Worm (Caenorhabditis elegans) whole organism, early embryonic: ENCODE data around the gene cec-6.

Experiments used
- B0310.2 ChIP-seq: sonication (generic microtip); optimal IDR thresholded peaks from 2 replicates; lab custom pipeline; 2016; ENCODE audit warnings: mild to moderate bottlenecking, missing genetic modification characterization, missing compliant biosample characterization
- F13C5.2 ChIP-seq: sonication (generic microtip); optimal IDR thresholded peaks from 2 replicates; lab custom pipeline; 2017; ENCODE audit warnings: mild to moderate bottlenecking, missing genetic modification characterization, inconsistent platforms, missing compliant biosample characterization
- aly-1 ChIP-seq: sonication (generic microtip); optimal IDR thresholded peaks from 2 replicates; lab custom pipeline; 2016; ENCODE audit warnings: missing genetic modification characterization, missing compliant biosample characterization
- ama-1 ChIP-seq: fragments of 150-350 bp; optimal IDR thresholded peaks from 2 replicates; lab custom pipeline; 2014
- ceh-13 ChIP-seq: fragments of 200-800 bp; sonication (Bioruptor generic); optimal IDR thresholded peaks from 2 replicates; lab custom pipeline; 2018; ENCODE audit warnings: mild to moderate bottlenecking, missing genetic modification characterization, missing compliant biosample characterization
- ceh-36 ChIP-seq: sonication (generic microtip); optimal IDR thresholded peaks from 2 replicates; lab custom pipeline; 2016; ENCODE audit warnings: missing genetic modification characterization, inconsistent platforms, missing compliant biosample characterization
- ets-7 ChIP-seq: sonication (generic microtip); optimal IDR thresholded peaks from 2 replicates; lab custom pipeline; 2016; ENCODE audit warnings: missing genotype, missing genetic modification characterization, missing compliant biosample characterization
- flt-1 ChIP-seq: fragments of 200-800 bp; sonication (Bioruptor generic); IDR thresholded peaks from 2 replicates; pipeline ENCODE4 v1.3.6; 2022; ENCODE audit warnings: missing genetic modification characterization, missing compliant biosample characterization
- hmbx-1 ChIP-seq: sonication (generic microtip); optimal IDR thresholded peaks from 2 replicates; lab custom pipeline; 2016; ENCODE audit warnings: mild to moderate bottlenecking, missing genetic modification characterization, missing compliant biosample characterization
- hmg-4 ChIP-seq: fragments of 200-800 bp; sonication (Bioruptor generic); optimal IDR thresholded peaks from 2 replicates; lab custom pipeline; 2018; ENCODE audit warnings: mild to moderate bottlenecking, missing genetic modification characterization, missing compliant biosample characterization
- hnd-1 ChIP-seq: sonication (generic microtip); optimal IDR thresholded peaks from 2 replicates; lab custom pipeline; 2016; ENCODE audit warnings: missing genetic modification characterization, missing compliant biosample characterization
- pes-1 ChIP-seq: fragments of 200-800 bp; sonication (Bioruptor generic); IDR thresholded peaks from 2 replicates; pipeline ENCODE4 v1.3.6; 2022; ENCODE audit warnings: missing genetic modification reagents, missing genetic modification characterization, missing compliant biosample characterization
- scrt-1 ChIP-seq: fragments of 200-800 bp; sonication (Bioruptor generic); IDR thresholded peaks from 2 replicates; pipeline ENCODE4 v1.3.6; 2022; ENCODE audit warnings: missing genetic modification characterization, missing compliant biosample characterization
- sea-1 ChIP-seq: fragments of 200-800 bp; sonication (Bioruptor generic); conservative IDR thresholded peaks from 2 replicates; pipeline ENCODE4 v1.3.6; 2022; ENCODE audit warnings: missing genetic modification characterization, missing compliant biosample characterization
- tbx-11 ChIP-seq: fragments of 200-800 bp; sonication (Bioruptor generic); IDR thresholded peaks from 2 replicates; pipeline ENCODE4 v1.3.6; 2022; ENCODE audit warnings: missing genetic modification characterization, missing compliant biosample characterization
- tbx-37 ChIP-seq: fragments of 200-800 bp; sonication (Bioruptor generic); conservative IDR thresholded peaks from 2 replicates; pipeline ENCODE4 v1.3.6; 2022; ENCODE audit warnings: missing genetic modification reagents, missing genetic modification characterization, missing compliant biosample characterization
- tra-4 ChIP-seq: sonication (generic microtip); optimal IDR thresholded peaks from 2 replicates; lab custom pipeline; 2017; ENCODE audit warnings: missing genetic modification characterization, missing compliant biosample characterization

cec-6 gene

DNA sequence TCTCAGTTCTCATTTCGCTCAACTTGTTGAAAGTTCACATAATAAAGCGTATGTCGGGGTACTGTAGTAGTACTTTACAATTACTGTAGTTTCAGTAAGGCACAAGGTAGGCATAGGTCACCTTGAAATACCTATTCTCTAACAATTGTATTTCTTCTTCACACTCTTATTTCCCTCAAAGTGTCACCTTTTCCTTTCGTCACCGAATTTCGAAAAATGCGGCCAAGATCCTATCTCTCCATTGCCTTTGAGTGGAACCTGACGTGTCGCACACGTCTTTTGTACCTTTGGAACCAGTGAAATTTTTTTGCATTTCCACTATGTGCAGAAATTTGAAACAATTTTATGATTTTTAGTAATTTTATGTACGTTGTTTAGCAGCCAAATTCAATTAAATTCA is 19.6 kb downstream of the cec-6 start:
- TF ChIP-seq ets-7 (tag; lab: Kevin White, UChicago) (no peak), B0310.2 (tag; lab: Kevin White, UChicago) (no peak), hnd-1 (tag; lab: Kevin White, UChicago) (no peak), tbx-11 (GFP tag; lab: Robert Waterston, UW) (no peak), tra-4 (tag; lab: Kevin White, UChicago) (no peak), hmg-4 (no peak), flt-1 (GFP tag; lab: Robert Waterston, UW) (no peak), F13C5.2 (tag; lab: Kevin White, UChicago) (no peak), aly-1 (tag; lab: Kevin White, UChicago) (no peak), scrt-1 (GFP tag; lab: Robert Waterston, UW) (no peak)

- TF ChIP-seq hmbx-1 (tag; lab: Kevin White, UChicago) (no peak), scrt-1 (GFP tag; lab: Robert Waterston, UW) (no peak), B0310.2 (tag; lab: Kevin White, UChicago) (no peak), flt-1 (GFP tag; lab: Robert Waterston, UW) (no peak), hnd-1 (tag; lab: Kevin White, UChicago) (no peak), hmg-4 (no peak), ceh-13 (GFP tag; lab: Kevin White, UChicago) (no peak), ama-1 (lab: Kevin White, UChicago) (no peak), tbx-37 (no peak), tra-4 (tag; lab: Kevin White, UChicago) (no peak), sea-1 (GFP tag; lab: Robert Waterston, UW) (no peak), F13C5.2 (tag; lab: Kevin White, UChicago) (no peak), ets-7 (tag; lab: Kevin White, UChicago) (no peak), aly-1 (tag; lab: Kevin White, UChicago) (no peak), tbx-11 (GFP tag; lab: Robert Waterston, UW) (no peak), pes-1 (no peak), ceh-36 (tag; lab: Kevin White, UChicago) (no peak)
Observed at ce11 chrIV:5565105-5565504, 20.4 kb downstream of the cec-6 start.

DNA sequence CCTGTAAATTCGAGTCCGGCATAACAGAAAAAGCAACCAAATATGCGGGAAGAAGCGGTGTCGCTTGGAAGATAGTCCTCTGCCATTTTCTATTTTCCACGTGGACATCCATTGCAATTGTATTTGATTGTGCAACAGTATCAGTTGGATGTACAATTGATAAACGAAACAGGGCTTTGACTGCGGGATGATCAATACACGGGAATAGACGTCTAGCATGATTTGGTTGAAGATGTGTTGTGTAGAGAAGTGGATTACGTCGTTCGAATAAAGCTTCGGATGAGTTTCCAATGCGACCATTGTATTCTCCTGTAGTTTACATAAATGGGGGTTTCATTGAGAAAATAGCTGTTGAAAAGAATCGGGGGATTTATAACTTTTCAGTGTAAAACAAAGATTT is 28.0 kb downstream of the cec-6 start:
- no peak for TF ChIP-seq ceh-36 (tag; lab: Kevin White, UChicago)
- no peak for TF ChIP-seq hmbx-1 (tag; lab: Kevin White, UChicago)
- TF ChIP-seq sea-1 (GFP tag; lab: Robert Waterston, UW) = no peak
- no peak for TF ChIP-seq pes-1
- no peak for TF ChIP-seq ama-1 (lab: Kevin White, UChicago)
- no peak for TF ChIP-seq aly-1 (tag; lab: Kevin White, UChicago)
- no peak for TF ChIP-seq flt-1 (GFP tag; lab: Robert Waterston, UW)

DNA sequence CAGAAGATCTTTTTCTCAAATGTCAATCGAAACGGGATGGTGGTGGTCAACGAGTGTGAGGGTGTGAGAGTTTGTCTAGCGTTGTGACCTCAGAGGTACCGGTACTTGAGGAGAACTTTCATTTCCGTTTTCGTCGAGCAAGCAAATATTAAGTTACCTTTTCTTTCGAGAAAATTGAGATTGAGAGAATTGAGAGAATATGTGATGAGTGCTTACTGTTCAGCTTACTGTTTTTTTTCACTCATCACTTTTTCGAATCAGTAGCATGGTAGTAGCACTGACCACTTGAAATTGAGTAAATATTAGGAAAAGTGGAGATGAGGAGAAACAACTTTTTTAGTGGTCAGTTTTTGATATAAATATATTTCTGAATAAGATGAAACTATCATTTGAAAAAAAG is 29.4 kb downstream of the cec-6 start, which contains the start of gene T12E12.6:
TSS of gene T12E12.6 (minus strand) at position 101 of the 400 bp plus-strand sequence.
- TF ChIP-seq ceh-13 (GFP tag; lab: Kevin White, UChicago) (no peak), tra-4 (tag; lab: Kevin White, UChicago) (no peak)

DNA sequence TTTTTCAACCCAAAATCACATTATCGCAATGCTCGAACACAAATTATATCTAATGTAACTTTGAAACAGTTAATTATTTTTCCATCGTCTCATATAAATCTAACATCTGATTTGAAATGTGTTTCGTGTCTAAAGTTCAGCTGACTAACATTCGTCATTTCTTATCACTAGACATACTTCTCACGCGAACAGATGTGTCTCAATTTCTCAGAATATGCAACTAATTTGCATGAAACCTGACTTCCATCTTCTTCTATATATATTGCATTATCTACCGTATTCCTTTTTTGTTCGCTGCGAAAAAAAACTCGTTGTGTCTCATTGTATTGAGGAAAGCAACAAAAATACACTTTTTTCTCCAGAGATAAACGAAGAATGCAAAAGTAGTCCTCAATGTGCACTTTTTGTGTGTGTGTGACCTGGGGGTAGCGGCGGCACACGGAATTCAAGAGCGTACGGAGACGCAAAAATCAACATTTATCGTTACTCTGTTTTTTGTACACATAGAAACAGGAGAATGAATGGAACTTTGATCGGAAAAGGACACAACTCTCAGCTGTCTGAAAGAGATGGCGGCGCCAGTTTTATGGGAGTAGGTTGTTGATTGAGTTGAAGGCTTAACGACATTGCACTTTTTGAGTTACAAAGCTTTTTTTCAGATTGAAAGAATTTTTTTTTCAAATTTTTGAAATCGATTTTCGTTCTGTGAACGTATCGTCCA is 36.1 kb downstream of the cec-6 start:
- TF ChIP-seq pes-1 (no peak), ceh-13 (GFP tag; lab: Kevin White, UChicago) (no peak), aly-1 (tag; lab: Kevin White, UChicago) (no peak), hnd-1 (tag; lab: Kevin White, UChicago) (no peak)

DNA sequence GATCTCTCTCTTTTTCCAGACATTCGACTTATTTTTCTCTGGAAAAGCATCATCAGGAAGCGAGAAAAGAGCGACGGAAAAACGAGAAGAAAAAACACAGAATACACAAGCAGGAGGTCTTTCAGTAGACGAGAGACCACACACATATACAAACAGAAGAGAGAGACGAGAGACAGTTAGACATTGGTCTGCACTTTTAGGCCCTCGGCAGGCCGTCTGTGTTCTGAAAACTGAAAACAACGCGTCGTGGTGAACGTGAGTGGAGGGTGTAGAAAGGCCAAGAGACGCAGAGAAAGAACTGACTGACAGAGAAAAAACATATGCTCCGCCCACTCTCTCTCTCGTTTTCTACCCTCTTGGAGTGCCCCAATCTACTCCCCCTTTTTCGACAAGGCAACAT is 37.6 kb downstream of the cec-6 start:
- TF ChIP-seq tra-4 (tag; lab: Kevin White, UChicago) (no peak), ama-1 (lab: Kevin White, UChicago) (no peak)

DNA sequence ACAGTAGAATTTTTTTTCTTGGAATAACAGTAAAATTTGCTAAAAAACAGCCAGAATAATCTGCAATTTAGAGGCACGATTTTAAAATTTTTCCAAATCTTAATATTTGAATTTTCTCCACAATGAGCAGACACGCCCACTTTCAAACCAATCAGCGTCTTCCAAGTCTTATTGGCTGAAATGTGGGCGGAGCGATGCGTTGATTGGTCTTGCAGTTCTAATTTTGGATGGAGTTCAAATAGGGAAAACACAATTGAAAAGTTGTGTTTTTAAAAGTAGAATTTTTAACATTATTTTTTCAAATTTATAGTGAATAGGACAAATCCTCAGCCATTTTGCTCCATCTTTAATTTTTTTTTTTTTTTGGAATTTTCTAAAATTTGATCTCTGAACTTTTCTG is 38.1 kb downstream of the cec-6 start:
- TF ChIP-seq flt-1 (GFP tag; lab: Robert Waterston, UW) (no peak), pes-1 (no peak), hmbx-1 (tag; lab: Kevin White, UChicago) (no peak), tbx-11 (GFP tag; lab: Robert Waterston, UW) (no peak), hmg-4 (no peak), B0310.2 (tag; lab: Kevin White, UChicago) (no peak), hnd-1 (tag; lab: Kevin White, UChicago) (no peak)

- TF ChIP-seq hmbx-1 (tag; lab: Kevin White, UChicago) (no peak), tra-4 (tag; lab: Kevin White, UChicago) (no peak), scrt-1 (GFP tag; lab: Robert Waterston, UW) (no peak), ceh-13 (GFP tag; lab: Kevin White, UChicago) (no peak), pes-1 (no peak), sea-1 (GFP tag; lab: Robert Waterston, UW) (no peak), ets-7 (tag; lab: Kevin White, UChicago) (no peak)
Observed at ce11 chrIV:5583184-5583583, 38.5 kb downstream of the cec-6 start.
